Fruit fly (Drosophila melanogaster) whole organism, prepupa: ENCODE measurements around the gene CG10841.

ENCODE experiments used
- Blimp-1 ChIP-seq: fragments of 200-800 bp; sonication (Bioruptor generic); optimal IDR thresholded peaks from 3 replicates; lab custom pipeline; 2017; ENCODE audit warnings: missing biosample characterization, missing genetic modification characterization, mild to moderate bottlenecking, moderate library complexity, missing genetic modification reagents
- CG11762 ChIP-seq: fragments of 200-800 bp; sonication (Bioruptor generic); optimal IDR thresholded peaks from 3 replicates; lab custom pipeline; 2016; ENCODE audit warnings: missing biosample characterization, missing genetic modification characterization; ENCODE audit not compliant: insufficient read depth
- CG11902 ChIP-seq: fragments of 200-800 bp; sonication (Bioruptor generic); optimal IDR thresholded peaks from 3 replicates; lab custom pipeline; 2016; ENCODE audit warnings: missing biosample characterization, missing genetic modification characterization
- CG15336 ChIP-seq: fragments of 200-800 bp; sonication (Bioruptor generic); IDR thresholded peaks from 2 replicates; pipeline ENCODE4 v1.3.6; 2022; ENCODE audit warnings: missing biosample characterization, missing genetic modification characterization
- CG16779 ChIP-seq: fragments of 200-800 bp; sonication (Bioruptor generic); optimal IDR thresholded peaks from 3 replicates; lab custom pipeline; 2017; ENCODE audit warnings: missing biosample characterization, mild to moderate bottlenecking, missing genetic modification characterization
- CG3032 ChIP-seq: fragments of 200-800 bp; optimal IDR thresholded peaks from 2 replicates; lab custom pipeline; 2019; ENCODE audit warnings: missing biosample characterization, mild to moderate bottlenecking, missing genetic modification characterization, moderate library complexity
- CG31627 ChIP-seq: fragments of 200-800 bp; sonication (Bioruptor generic); optimal IDR thresholded peaks from 3 replicates; lab custom pipeline; 2016; ENCODE audit warnings: missing biosample characterization, missing genetic modification characterization
- CG32006 ChIP-seq: fragments of 200-800 bp; sonication (Bioruptor generic); optimal IDR thresholded peaks from 3 replicates; lab custom pipeline; 2017; ENCODE audit warnings: missing biosample characterization, mild to moderate bottlenecking, missing genetic modification characterization
- CG3919 ChIP-seq: fragments of 200-800 bp; sonication (Bioruptor generic); optimal IDR thresholded peaks from 3 replicates; lab custom pipeline; 2016; ENCODE audit warnings: missing biosample characterization, missing genetic modification characterization
- CG6792 ChIP-seq: fragments of 200-800 bp; sonication (Bioruptor generic); optimal IDR thresholded peaks from 3 replicates; lab custom pipeline; 2016; ENCODE audit warnings: missing biosample characterization, missing genetic modification characterization
- CG6808 ChIP-seq: fragments of 200-800 bp; sonication (Bioruptor generic); optimal IDR thresholded peaks from 3 replicates; lab custom pipeline; 2017; ENCODE audit warnings: missing biosample characterization, missing genetic modification characterization, mild to moderate bottlenecking, moderate library complexity, missing genetic modification reagents
- CG6854 ChIP-seq: fragments of 200-800 bp; sonication (Bioruptor generic); optimal IDR thresholded peaks from 2 replicates; lab custom pipeline; 2017; ENCODE audit warnings: missing biosample characterization, mild to moderate bottlenecking, missing genetic modification characterization
- CG7368 ChIP-seq: fragments of 200-800 bp; sonication (Bioruptor generic); optimal IDR thresholded peaks from 3 replicates; lab custom pipeline; 2016; ENCODE audit warnings: missing biosample characterization, missing genetic modification characterization
- CG9139 ChIP-seq: fragments of 200-800 bp; sonication (Bioruptor generic); optimal IDR thresholded peaks from 3 replicates; lab custom pipeline; 2017; ENCODE audit warnings: missing biosample characterization, mild to moderate bottlenecking, missing genetic modification characterization
- Eip78C ChIP-seq: fragments of 200-800 bp; sonication (Bioruptor generic); peaks from one replicate; lab custom pipeline; 2016; ENCODE audit warnings: missing biosample characterization, missing genetic modification characterization
- Ets21C ChIP-seq: fragments of 200-800 bp; sonication (Bioruptor generic); optimal IDR thresholded peaks from 3 replicates; lab custom pipeline; 2016; ENCODE audit warnings: missing biosample characterization, missing genetic modification characterization
- Ets96B ChIP-seq: fragments of 200-800 bp; optimal IDR thresholded peaks from 2 replicates; lab custom pipeline; 2019; ENCODE audit warnings: missing biosample characterization, mild to moderate bottlenecking, missing genetic modification characterization, moderate library complexity
- Hr4 ChIP-seq: fragments of 200-800 bp; sonication (Bioruptor generic); optimal IDR thresholded peaks from 3 replicates; lab custom pipeline; 2016; ENCODE audit warnings: missing biosample characterization, missing genetic modification characterization
- OdsH ChIP-seq: fragments of 200-800 bp; sonication (Bioruptor generic); optimal IDR thresholded peaks from 3 replicates; lab custom pipeline; 2016; ENCODE audit warnings: missing biosample characterization, missing genetic modification characterization
- Smox ChIP-seq: fragments of 200-800 bp; sonication (Bioruptor generic); optimal IDR thresholded peaks from 3 replicates; lab custom pipeline; 2016; ENCODE audit warnings: missing biosample characterization, missing genetic modification characterization
- Sox102F ChIP-seq: fragments of 200-800 bp; sonication (Bioruptor generic); optimal IDR thresholded peaks from 2 replicates; lab custom pipeline; 2016; ENCODE audit warnings: missing biosample characterization, mild to moderate bottlenecking, missing genetic modification characterization
- Sox14 ChIP-seq: fragments of 200-800 bp; sonication (Bioruptor generic); optimal IDR thresholded peaks from 3 replicates; lab custom pipeline; 2016; ENCODE audit warnings: missing biosample characterization, missing genetic modification characterization
- Sox15 ChIP-seq: fragments of 200-800 bp; sonication (Bioruptor generic); optimal IDR thresholded peaks from 3 replicates; lab custom pipeline; 2016; ENCODE audit warnings: missing biosample characterization, missing genetic modification characterization
- achi ChIP-seq: fragments of 200-800 bp; sonication (Bioruptor generic); optimal IDR thresholded peaks from 3 replicates; lab custom pipeline; 2016; ENCODE audit warnings: missing biosample characterization, missing genetic modification characterization
- acj6 ChIP-seq: fragments of 200-800 bp; sonication (Bioruptor generic); optimal IDR thresholded peaks from 3 replicates; lab custom pipeline; 2016; ENCODE audit warnings: missing biosample characterization, missing genetic modification characterization
- esn ChIP-seq: fragments of 200-800 bp; sonication (Bioruptor generic); optimal IDR thresholded peaks from 2 replicates; lab custom pipeline; 2016; ENCODE audit warnings: missing biosample characterization, mild to moderate bottlenecking, missing genetic modification characterization, moderate library complexity
- fd59A ChIP-seq: fragments of 200-800 bp; sonication (Bioruptor generic); optimal IDR thresholded peaks from 2 replicates; lab custom pipeline; 2017; ENCODE audit warnings: missing biosample characterization, mild to moderate bottlenecking, missing genetic modification characterization, missing genetic modification reagents
- lz ChIP-seq: fragments of 200-800 bp; sonication (Bioruptor generic); optimal IDR thresholded peaks from 3 replicates; lab custom pipeline; 2016; ENCODE audit warnings: missing biosample characterization, missing genetic modification characterization
- net ChIP-seq: fragments of 200-800 bp; sonication (Bioruptor generic); optimal IDR thresholded peaks from 3 replicates; lab custom pipeline; 2016; ENCODE audit warnings: missing biosample characterization, missing genetic modification characterization
- svp ChIP-seq: fragments of 200-800 bp; sonication (Bioruptor generic); peaks from one replicate; lab custom pipeline; 2016; ENCODE audit warnings: missing biosample characterization, missing genetic modification characterization
- topi ChIP-seq: fragments of 200-800 bp; sonication (Bioruptor generic); optimal IDR thresholded peaks from 3 replicates; lab custom pipeline; 2016; ENCODE audit warnings: missing biosample characterization, missing genetic modification characterization
- vri ChIP-seq: fragments of 200-800 bp; sonication (Bioruptor generic); optimal IDR thresholded peaks from 3 replicates; lab custom pipeline; 2016; ENCODE audit warnings: missing biosample characterization, mild to moderate bottlenecking, missing genetic modification characterization

CG10841 gene

dm6 chr3R:13682994-13683623, 51.4 kb downstream of the CG10841 start (continued):
- TF ChIP-seq CG7368 (no peak), CG11902 (GFP tag; lab: Kevin White, UChicago) (no peak), acj6 (GFP tag; lab: Kevin White, UChicago) (no peak), CG6854 (GFP tag; lab: Kevin White, UChicago) (peak; percentile 53), Hr4 (no peak)
- TF ChIP-seq, all 60 proteins: peak for 6

- TF ChIP-seq CG31627 (GFP tag; lab: Kevin White, UChicago) = peak; percentile 36
- TF ChIP-seq CG6854 (GFP tag; lab: Kevin White, UChicago) = peak; percentile 29
- TF ChIP-seq CG32006 (GFP tag; lab: Kevin White, UChicago) = peak; percentile 1
- no peak for TF ChIP-seq Blimp-1 (GFP tag; lab: Kevin White, UChicago)
- TF ChIP-seq vri (GFP tag; lab: Kevin White, UChicago) = peak; percentile 22
- peak; percentile 1 for TF ChIP-seq Sox102F (GFP tag; lab: Kevin White, UChicago)
- TF ChIP-seq topi (GFP tag; lab: Kevin White, UChicago) = peak; percentile 9
- TF ChIP-seq CG15336 (GFP tag; lab: Robert Waterston, UW) = no peak
- TF ChIP-seq CG3919 (GFP tag; lab: Kevin White, UChicago) = peak; percentile 29
- no peak for TF ChIP-seq Ets21C (GFP tag; lab: Kevin White, UChicago)
- no peak for TF ChIP-seq achi (GFP tag; lab: Kevin White, UChicago)
- peak; percentile 34 for TF ChIP-seq CG3032
- TF ChIP-seq CG11762 = no peak
- TF ChIP-seq CG6792 (GFP tag; lab: Kevin White, UChicago) = no peak
- peak; percentile 36 for TF ChIP-seq CG6808 (GFP tag; lab: Kevin White, UChicago)
- peak; percentile 76 for TF ChIP-seq svp (GFP tag; lab: Kevin White, UChicago)
- TF ChIP-seq esn (GFP tag; lab: Kevin White, UChicago) = peak; percentile 7
- peak; percentile 34 for TF ChIP-seq CG16779 (tag; lab: Kevin White, UChicago)
- peak; percentile 64 for TF ChIP-seq Eip78C (GFP tag; lab: Kevin White, UChicago)
- no peak for TF ChIP-seq fd59A (GFP tag; lab: Kevin White, UChicago)
- no peak for TF ChIP-seq OdsH
- no peak for TF ChIP-seq Ets96B (tag; lab: Kevin White, UChicago)
- peak; percentile 15 for TF ChIP-seq net (GFP tag; lab: Kevin White, UChicago)
- no peak for TF ChIP-seq Sox15 (GFP tag; lab: Kevin White, UChicago)
- TF ChIP-seq lz (GFP tag; lab: Kevin White, UChicago) = peak; percentile 20
- peak; percentile 40 for TF ChIP-seq Sox14 (GFP tag; lab: Kevin White, UChicago)
- TF ChIP-seq CG9139 (GFP tag; lab: Kevin White, UChicago) = peak; percentile 47
- peak; percentile 9 for TF ChIP-seq Smox (GFP tag; lab: Kevin White, UChicago)
These were observed 52.2 kb downstream of the CG10841 start, which contains the start of gene flfl for dm6 chr3R:13683624-13684568. Gene flfl (plus strand): TSS chr3R:13683921.
